Fruit fly (Drosophila melanogaster): ENCODE data around the gene Nrg.

Nrg gene

DNA sequence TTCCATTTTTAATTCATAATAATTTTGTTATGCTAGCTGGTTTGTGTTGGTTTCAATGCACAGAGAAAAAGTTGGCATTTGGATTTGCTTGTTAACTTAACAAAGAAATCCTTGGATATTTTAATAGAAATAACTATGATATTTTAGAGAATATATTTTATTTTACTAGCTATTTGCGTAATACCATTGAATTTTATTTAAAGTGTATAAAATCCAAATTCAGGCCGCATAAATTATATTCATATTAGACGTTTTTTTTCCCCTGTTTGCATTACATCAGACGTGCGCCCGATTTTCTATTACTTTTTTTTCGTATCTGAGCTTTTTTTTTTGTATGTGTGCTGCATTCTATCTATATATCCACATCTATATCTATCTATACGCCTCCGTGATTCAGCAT is 17.6 kb downstream of the Nrg start (continued):
- TF ChIP-seq jigr1 (GFP tag; IDR thresholded peaks at IDR 0.05): no peak
- no peak for TF ChIP-seq CG10462 (GFP tag; optimal IDR thresholded peaks at IDR 0.05)
- no peak for TF ChIP-seq hbn (GFP tag; IDR thresholded peaks at IDR 0.05; ENCODE audit: partially characterized antibody)
- no peak for TF ChIP-seq CG6689 (GFP tag; IDR thresholded peaks at IDR 0.05)
- TF ChIP-seq ara (GFP tag; IDR thresholded peaks at IDR 0.05): no peak
- peak; percentile 40; the same call in 1 of the 2 replicates for TF ChIP-seq vvl (GFP tag; IDR thresholded peaks at IDR 0.05)
- no peak for TF ChIP-seq nerfin-2 (GFP tag; IDR thresholded peaks at IDR 0.05; ENCODE audit: partially characterized antibody)
- no peak for TF ChIP-seq zfh1 (GFP tag; IDR thresholded peaks at IDR 0.05)
- TF ChIP-seq Ptx1 (GFP tag; IDR thresholded peaks at IDR 0.05): peak; percentile 39; the same call in 1 of the 2 replicates
- no peak for TF ChIP-seq CG1024 (GFP tag; IDR thresholded peaks at IDR 0.05)
- TF ChIP-seq Elba2 (GFP tag; optimal IDR thresholded peaks at IDR 0.05): no peak
- TF ChIP-seq lab (GFP tag; optimal IDR thresholded peaks at IDR 0.05): no peak
- no peak for TF ChIP-seq Poxn (GFP tag; IDR thresholded peaks at IDR 0.05)
- no peak for TF ChIP-seq CG4360 (GFP tag; IDR thresholded peaks at IDR 0.05)
- TF ChIP-seq Rx (GFP tag; IDR thresholded peaks at IDR 0.05): no peak
- no peak for TF ChIP-seq Sry-β (GFP tag; optimal IDR thresholded peaks at IDR 0.05)
- TF ChIP-seq CG13123 (GFP tag; optimal IDR thresholded peaks at IDR 0.05): no peak
- TF ChIP-seq Xrp1 (GFP tag; IDR thresholded peaks at IDR 0.05): peak; percentile 32; the same call in 1 of the 2 replicates
- no peak for TF ChIP-seq CG8290 (GFP tag; optimal IDR thresholded peaks at IDR 0.05)
- no peak for TF ChIP-seq CG8290 (tag; optimal IDR thresholded peaks at IDR 0.05)
- TF ChIP-seq ham (GFP tag; IDR thresholded peaks at IDR 0.05): no peak
- TF ChIP-seq luna (GFP tag; optimal IDR thresholded peaks at IDR 0.05): no peak
- no peak for TF ChIP-seq CG4282 (GFP tag; optimal IDR thresholded peaks at IDR 0.05)
- TF ChIP-seq CG12391 (tag; optimal IDR thresholded peaks at IDR 0.05): peak; percentile 19
- TF ChIP-seq lmd (GFP tag; IDR thresholded peaks at IDR 0.05): 0 out of 2 replicates have a peak, but pooled peaks have one; percentile 14
- TF ChIP-seq lilli (GFP tag; optimal IDR thresholded peaks at IDR 0.05): no peak
- TF ChIP-seq Asciz (GFP tag; optimal IDR thresholded peaks at IDR 0.05): peak; percentile 12
- peak; percentile 12 for TF ChIP-seq fd96Cb (tag; optimal IDR thresholded peaks at IDR 0.05)
- no peak for TF ChIP-seq oc (tag; optimal IDR thresholded peaks at IDR 0.05)
- no peak for TF ChIP-seq bigmax (GFP tag; optimal IDR thresholded peaks at IDR 0.05)
- no peak for TF ChIP-seq CkIIα-i1 (GFP tag; IDR thresholded peaks at IDR 0.05)
- TF ChIP-seq CG15601 (tag; optimal IDR thresholded peaks at IDR 0.05): no peak
- no peak for TF ChIP-seq Nf-YB (GFP tag; optimal IDR thresholded peaks at IDR 0.05)
- TF ChIP-seq Lim3 (GFP tag; IDR thresholded peaks at IDR 0.05): no peak
- no peak for TF ChIP-seq crol (GFP tag; IDR thresholded peaks at IDR 0.05)
- no peak for TF ChIP-seq BtbVII (GFP tag; optimal IDR thresholded peaks at IDR 0.05)
- TF ChIP-seq CG17829 (tag; optimal IDR thresholded peaks at IDR 0.05): peak; percentile 0
- no peak for TF ChIP-seq CG9932 (GFP tag; IDR thresholded peaks at IDR 0.05)
- peak; percentile 41 for TF ChIP-seq CG2678 (tag; optimal IDR thresholded peaks at IDR 0.05)
- no peak for TF ChIP-seq CG14860 (GFP tag; IDR thresholded peaks at IDR 0.05; ENCODE audit: partially characterized antibody)
- no peak for TF ChIP-seq cg (GFP tag; optimal IDR thresholded peaks at IDR 0.05)
- TF ChIP-seq CG6272 (GFP tag; IDR thresholded peaks at IDR 0.05): no peak
- TF ChIP-seq al (GFP tag; IDR thresholded peaks at IDR 0.05): no peak
- TF ChIP-seq bsh (GFP tag; optimal IDR thresholded peaks at IDR 0.05): peak in 1 of 2 experiments; percentile 30
- no peak for TF ChIP-seq gsb-n (tag; optimal IDR thresholded peaks at IDR 0.05)
- TF ChIP-seq grau (tag; optimal IDR thresholded peaks at IDR 0.05): peak; percentile 17
- TF ChIP-seq vnd (GFP tag; IDR thresholded peaks at IDR 0.05; ENCODE audit: partially characterized antibody): no peak
- TF ChIP-seq CG8359 (GFP tag; optimal IDR thresholded peaks at IDR 0.05; ENCODE audit: borderline replicate concordance): no peak
- no peak for TF ChIP-seq D (optimal IDR thresholded peaks at IDR 0.05)
- TF ChIP-seq D (GFP tag; optimal IDR thresholded peaks at IDR 0.05): no peak
- no peak for TF ChIP-seq Abd-B (GFP tag; optimal IDR thresholded peaks at IDR 0.05)
- TF ChIP-seq Nf-YC (tag; optimal IDR thresholded peaks at IDR 0.05): no peak
